Fruit fly (Drosophila melanogaster): ENCODE measurements around the gene Dsk.

Gene Dsk

dm6 chr3R:4215264-4215993, 25.4 kb upstream of the Dsk start, which contains the start of gene CG14636 (continued):
- TF ChIP-seq sug (tag; optimal IDR thresholded peaks at IDR 0.05) (peak; percentile 72), CG8089 (GFP tag; optimal IDR thresholded peaks at IDR 0.05) (peak; percentile 30), bcd (GFP tag; optimal IDR thresholded peaks at IDR 0.05) (peak; percentile 71), pho (GFP tag; optimal IDR thresholded peaks at IDR 0.05) (peak; percentile 62), Nf-YA (GFP tag; IDR thresholded peaks at IDR 0.05) (peak; percentile 59; the same call in 1 of the 2 replicates), Lhr (GFP tag; optimal IDR thresholded peaks at IDR 0.05) (no peak), CG31388 (GFP tag; optimal IDR thresholded peaks at IDR 0.05) (no peak), HHEX (GFP tag; optimal IDR thresholded peaks at IDR 0.05) (peak; percentile 69), B-H1 (GFP tag; IDR thresholded peaks at IDR 0.05) (peak; percentile 60), CG12071 (GFP tag; optimal IDR thresholded peaks at IDR 0.05) (peak; percentile 37), CG18011 (GFP tag; optimal IDR thresholded peaks at IDR 0.05) (peak; percentile 48), CG8359 (GFP tag; optimal IDR thresholded peaks at IDR 0.05; ENCODE audit: borderline replicate concordance) (no peak), btn (GFP tag; optimal IDR thresholded peaks at IDR 0.05) (peak; percentile 36), CG12155 (GFP tag; optimal IDR thresholded peaks at IDR 0.05) (peak; percentile 54), GATAe (GFP tag; conservative IDR thresholded peaks at IDR 0.05) (peak; percentile 48; the same call in 1 of the 2 replicates), CG15696 (tag; optimal IDR thresholded peaks at IDR 0.05) (peak; percentile 9), br (optimal IDR thresholded peaks at IDR 0.05) (no peak), Bdp1 (GFP tag; optimal IDR thresholded peaks at IDR 0.05) (peak; percentile 36), YL-1 (GFP tag; optimal IDR thresholded peaks at IDR 0.05) (no peak), ci (GFP tag; IDR thresholded peaks at IDR 0.05) (peak; percentile 50; the same call in 1 of the 3 replicates), CG17829 (tag; optimal IDR thresholded peaks at IDR 0.05) (peak; percentile 25), Ravus (GFP tag; IDR thresholded peaks at IDR 0.05) (0 out of 2 replicates have a peak, but pooled peaks have one; percentile 7), cas (GFP tag; IDR thresholded peaks at IDR 0.05) (0 out of 2 replicates have a peak, but pooled peaks have one; percentile 39), CG7928 (GFP tag; optimal IDR thresholded peaks at IDR 0.05) (no peak), sens (GFP tag) (peak; percentile 77), ara (GFP tag; IDR thresholded peaks at IDR 0.05) (no peak), Meics (GFP tag; optimal IDR thresholded peaks at IDR 0.05) (peak; percentile 77), ERR (GFP tag; optimal IDR thresholded peaks at IDR 0.05) (peak; percentile 18), CG6689 (GFP tag; IDR thresholded peaks at IDR 0.05) (peak; percentile 79), org-1 (GFP tag; optimal IDR thresholded peaks at IDR 0.05) (peak; percentile 74), Mrtf (GFP tag; IDR thresholded peaks at IDR 0.05) (peak; percentile 62; the same call in 1 of the 3 replicates), aop (GFP tag; IDR thresholded peaks at IDR 0.05) (no peak), CG7372 (GFP tag; IDR thresholded peaks at IDR 0.05) (peak; percentile 77), Hand (GFP tag; optimal IDR thresholded peaks at IDR 0.05) (peak; percentile 19), Xbp1 (GFP tag; optimal IDR thresholded peaks at IDR 0.05) (peak; percentile 66), CG7987 (GFP tag; optimal IDR thresholded peaks at IDR 0.05) (no peak), Ets65A (GFP tag) (peak; percentile 87), CG3163 (GFP tag; optimal IDR thresholded peaks at IDR 0.05) (no peak), CG10267 (tag; optimal IDR thresholded peaks at IDR 0.05) (peak; percentile 21), Dref (GFP tag; IDR thresholded peaks at IDR 0.05) (0 out of 2 replicates have a peak, but pooled peaks have one; percentile 8), nmo (GFP tag; optimal IDR thresholded peaks at IDR 0.05) (peak; percentile 43), ssp (GFP tag; IDR thresholded peaks at IDR 0.05) (peak; percentile 65), Hmx (GFP tag; optimal IDR thresholded peaks at IDR 0.05) (no peak), CrebB (tag; optimal IDR thresholded peaks at IDR 0.05) (peak; percentile 53), CG17359 (tag; optimal IDR thresholded peaks at IDR 0.05) (peak; percentile 65), CG12769 (tag; optimal IDR thresholded peaks at IDR 0.05) (peak; percentile 71), CG5953 (GFP tag; IDR thresholded peaks at IDR 0.05) (peak; percentile 67; the same call in 1 of the 2 replicates), CTCF (GFP tag; optimal IDR thresholded peaks at IDR 0.05) (peak; percentile 12), bowl (GFP tag; IDR thresholded peaks at IDR 0.05) (no peak), CG12104 (GFP tag; optimal IDR thresholded peaks at IDR 0.05) (peak; percentile 22), CG14667 (GFP tag; IDR thresholded peaks at IDR 0.05) (peak; percentile 70)

Measured in whole organism, embryonic.